Fruit fly (Drosophila melanogaster) whole organism, embryonic: ENCODE measurements around the gene CG7557.

ENCODE experiments used
- CG10431 ChIP-seq: fragments of 200-800 bp; sonication (Bioruptor generic); optimal IDR thresholded peaks from 3 replicates; lab custom pipeline; 2018; ENCODE audit warnings: missing biosample characterization, mild to moderate bottlenecking, missing genetic modification characterization
- CG10654 ChIP-seq: fragments of 200-800 bp; sonication (Bioruptor generic); optimal IDR thresholded peaks from 2 replicates; lab custom pipeline; 2016; ENCODE audit warnings: missing biosample characterization, missing genetic modification characterization
- CG11085 ChIP-seq: fragments of 200-800 bp; sonication (Bioruptor generic); IDR thresholded peaks from 2 replicates; pipeline ENCODE4 v1.3.6; 2022; ENCODE audit warnings: missing biosample characterization, missing genetic modification characterization
- CG11695 ChIP-seq: fragments of 200-800 bp; sonication (Bioruptor generic); IDR thresholded peaks from 3 replicates; pipeline ENCODE4 v1.3.6; 2022; ENCODE audit warnings: missing biosample characterization, missing genetic modification characterization
- CG13287 ChIP-seq: fragments of 200-800 bp; sonication (Bioruptor generic); IDR thresholded peaks from 2 replicates; pipeline ENCODE4 v1.3.6; 2022; ENCODE audit warnings: missing biosample characterization, missing genetic modification characterization; ENCODE audit not compliant: partially characterized antibody
- CG13296 ChIP-seq: fragments of 200-800 bp; sonication (Bioruptor generic); optimal IDR thresholded peaks from 3 replicates; lab custom pipeline; 2018; ENCODE audit warnings: missing biosample characterization, mild to moderate bottlenecking, missing genetic modification characterization
- CG13775 ChIP-seq: fragments of 200-800 bp; sonication (Bioruptor generic); optimal IDR thresholded peaks from 3 replicates; lab custom pipeline; 2017; ENCODE audit warnings: missing biosample characterization, mild to moderate bottlenecking, missing genetic modification characterization
- CG14050 ChIP-seq: fragments of 200-800 bp; sonication (Bioruptor generic); IDR thresholded peaks from 3 replicates; pipeline ENCODE4 v1.3.6; 2022; ENCODE audit warnings: missing biosample characterization, missing genetic modification characterization
- CG1647 ChIP-seq: fragments of 200-800 bp; sonication (Bioruptor generic); optimal IDR thresholded peaks from 3 replicates; lab custom pipeline; 2016; ENCODE audit warnings: missing biosample characterization, missing genetic modification characterization
- CG16863 ChIP-seq: fragments of 200-800 bp; sonication (Bioruptor generic); optimal IDR thresholded peaks from 3 replicates; lab custom pipeline; 2016; ENCODE audit warnings: missing biosample characterization, missing genetic modification characterization
- CG2889 ChIP-seq: fragments of 200-800 bp; sonication (Bioruptor generic); IDR thresholded peaks from 3 replicates; pipeline ENCODE4 v1.3.6; 2022; ENCODE audit warnings: missing biosample characterization, missing genetic modification characterization
- CG30403 ChIP-seq: fragments of 200-800 bp; sonication (Bioruptor generic); optimal IDR thresholded peaks from 3 replicates; lab custom pipeline; 2016; ENCODE audit warnings: missing biosample characterization, missing genetic modification characterization
- CG3065 ChIP-seq: fragments of 200-800 bp; sonication (Bioruptor generic); optimal IDR thresholded peaks from 2 replicates; lab custom pipeline; 2016; ENCODE audit warnings: missing biosample characterization, missing genetic modification characterization
- CG32532 ChIP-seq: fragments of 200-800 bp; sonication (Bioruptor generic); IDR thresholded peaks from 2 replicates; pipeline ENCODE4 v1.3.6; 2022; ENCODE audit warnings: missing biosample characterization, missing genetic modification characterization
- CG3995 ChIP-seq: fragments of 200-800 bp; sonication (Bioruptor generic); optimal IDR thresholded peaks from 3 replicates; lab custom pipeline; 2016; ENCODE audit warnings: missing biosample characterization, missing genetic modification characterization
- CG42726 ChIP-seq: fragments of 200-800 bp; sonication (Bioruptor generic); IDR thresholded peaks from 2 replicates; pipeline ENCODE4 v1.3.6; 2022; ENCODE audit warnings: missing biosample characterization, missing genetic modification characterization; ENCODE audit not compliant: partially characterized antibody
- CG4707 ChIP-seq: fragments of 200-800 bp; sonication (Bioruptor generic); optimal IDR thresholded peaks from 2 replicates; lab custom pipeline; 2018; ENCODE audit warnings: missing biosample characterization, mild to moderate bottlenecking, missing genetic modification characterization, moderate library complexity
- CG6175 ChIP-seq: fragments of 200-800 bp; sonication (Bioruptor generic); IDR thresholded peaks from 3 replicates; pipeline ENCODE4 v1.3.6; 2022; ENCODE audit warnings: missing biosample characterization, missing genetic modification characterization
- CG6854 ChIP-seq: fragments of 200-800 bp; sonication (Bioruptor generic); optimal IDR thresholded peaks from 3 replicates; lab custom pipeline; 2017; ENCODE audit warnings: missing biosample characterization, mild to moderate bottlenecking, missing genetic modification characterization
- CG7987 ChIP-seq: fragments of 200-800 bp; sonication (Bioruptor generic); optimal IDR thresholded peaks from 2 replicates; lab custom pipeline; 2018; ENCODE audit warnings: missing biosample characterization, mild to moderate bottlenecking, missing genetic modification characterization, moderate library complexity
- CG8290 ChIP-seq, 3 experiments: fragments of 200-800 bp; sonication (Bioruptor generic); optimal IDR thresholded peaks; 2 replicates each; lab custom pipeline; 2016 to 2019; ENCODE audit warnings: missing biosample characterization in 3 of 3, missing genetic modification characterization in 3 of 3, mild to moderate bottlenecking in 2 of 3, moderate library complexity in 1 of 3
- Dbx ChIP-seq: fragments of 200-800 bp; sonication (Bioruptor generic); IDR thresholded peaks from 3 replicates; pipeline ENCODE4 v1.3.6; 2022; ENCODE audit warnings: missing biosample characterization, missing genetic modification characterization
- HmgZ ChIP-seq: fragments of 200-800 bp; sonication (Bioruptor generic); optimal IDR thresholded peaks from 2 replicates; lab custom pipeline; 2018; ENCODE audit warnings: missing biosample characterization, mild to moderate bottlenecking, missing genetic modification characterization
- Myb ChIP-seq: fragments of 200-800 bp; sonication (Bioruptor generic); optimal IDR thresholded peaks from 2 replicates; lab custom pipeline; 2016; ENCODE audit warnings: missing biosample characterization, missing genetic modification characterization
- Nf-YB ChIP-seq: fragments of 200-800 bp; sonication (Bioruptor generic); optimal IDR thresholded peaks from 3 replicates; lab custom pipeline; 2019; ENCODE audit warnings: missing biosample characterization, mild to moderate bottlenecking, missing genetic modification characterization, moderate library complexity
- Nf-YC ChIP-seq: fragments of 200-800 bp; optimal IDR thresholded peaks from 3 replicates; lab custom pipeline; 2019; ENCODE audit warnings: missing biosample characterization, mild to moderate bottlenecking, missing genetic modification characterization, moderate library complexity
- NfI ChIP-seq: fragments of 200-800 bp; sonication (Bioruptor generic); optimal IDR thresholded peaks from 3 replicates; lab custom pipeline; 2018; ENCODE audit warnings: missing biosample characterization, mild to moderate bottlenecking, missing genetic modification characterization, moderate library complexity
- Sry-δ ChIP-seq: fragments of 200-800 bp; sonication (Bioruptor generic); optimal IDR thresholded peaks from 2 replicates; lab custom pipeline; 2016; ENCODE audit warnings: missing biosample characterization, missing genetic modification characterization
- Xbp1 ChIP-seq: fragments of 200-800 bp; sonication (Bioruptor generic); optimal IDR thresholded peaks from 3 replicates; lab custom pipeline; 2016; ENCODE audit warnings: missing biosample characterization, mild to moderate bottlenecking, missing genetic modification characterization
- btn ChIP-seq: fragments of 200-800 bp; sonication (Bioruptor generic); optimal IDR thresholded peaks from 2 replicates; lab custom pipeline; 2016; ENCODE audit warnings: missing biosample characterization, missing genetic modification characterization
- croc ChIP-seq: fragments of 200-800 bp; sonication (Bioruptor generic); conservative IDR thresholded peaks from 3 replicates; pipeline ENCODE4 v1.3.6; 2022; ENCODE audit warnings: missing biosample characterization, missing genetic modification characterization
- emc ChIP-seq: fragments of 200-800 bp; sonication (Bioruptor generic); optimal IDR thresholded peaks from 2 replicates; lab custom pipeline; 2016; ENCODE audit warnings: missing biosample characterization, missing genetic modification characterization
- eyg ChIP-seq: fragments of 200-800 bp; sonication (Bioruptor generic); optimal IDR thresholded peaks from 3 replicates; lab custom pipeline; 2016; ENCODE audit warnings: missing biosample characterization, missing genetic modification characterization
- fd102C ChIP-seq: fragments of 200-800 bp; sonication (Bioruptor generic); optimal IDR thresholded peaks from 2 replicates; lab custom pipeline; 2018; ENCODE audit warnings: missing biosample characterization, mild to moderate bottlenecking, missing genetic modification characterization, moderate library complexity
- gce ChIP-seq: fragments of 200-800 bp; sonication (Bioruptor generic); IDR thresholded peaks from 3 replicates; pipeline ENCODE4 v1.3.6; 2022; ENCODE audit warnings: missing biosample characterization, missing genetic modification characterization
- gt ChIP-seq: fragments of 200-800 bp; sonication (Bioruptor generic); IDR thresholded peaks from 2 replicates; pipeline ENCODE4 v1.3.6; 2022; ENCODE audit warnings: missing biosample characterization, missing genetic modification characterization
- hth ChIP-seq: fragments of >200 bp; optimal IDR thresholded peaks from 2 replicates; lab custom pipeline; 2017; ENCODE audit warnings: inconsistent platforms
- knrl ChIP-seq: fragments of 200-800 bp; sonication (Bioruptor generic); IDR thresholded peaks from 3 replicates; pipeline ENCODE4 v1.3.6; 2022; ENCODE audit warnings: missing biosample characterization, missing genetic modification characterization; ENCODE audit not compliant: partially characterized antibody
- lab ChIP-seq: fragments of 200-800 bp; sonication (Bioruptor generic); optimal IDR thresholded peaks from 3 replicates; lab custom pipeline; 2017; ENCODE audit warnings: missing biosample characterization, missing genetic modification characterization, mild to moderate bottlenecking, moderate library complexity, missing genetic modification reagents
- lov ChIP-seq, 2 experiments: fragments of 200-800 bp in 1 of 2; fragments of >200 bp in 1 of 2; sonication (Bioruptor generic) in 1 of 2; IDR thresholded peaks in 1 of 2; optimal IDR thresholded peaks in 1 of 2; 2 replicates in 1 of 2; 3 replicates in 1 of 2; pipeline versions ENCODE4 v1.3.6 to Lab custom; 2017 to 2022; ENCODE audit warnings: missing biosample characterization in 1 of 2, missing genetic modification characterization in 1 of 2
- odd ChIP-seq: fragments of 200-800 bp; sonication (Bioruptor generic); optimal IDR thresholded peaks from 2 replicates; lab custom pipeline; 2017; ENCODE audit warnings: missing biosample characterization, mild to moderate bottlenecking, missing genetic modification characterization
- onecut ChIP-seq: fragments of 200-800 bp; sonication (Bioruptor generic); IDR thresholded peaks from 2 replicates; pipeline ENCODE4 v1.3.6; 2022; ENCODE audit warnings: missing biosample characterization, missing genetic modification characterization
- phol ChIP-seq: fragments of 200-800 bp; sonication (Bioruptor generic); optimal IDR thresholded peaks from 3 replicates; lab custom pipeline; 2018; ENCODE audit warnings: missing biosample characterization, mild to moderate bottlenecking, missing genetic modification characterization, moderate library complexity
- psq ChIP-seq: fragments of 200-800 bp; sonication (Bioruptor generic); optimal IDR thresholded peaks from 2 replicates; lab custom pipeline; 2017; ENCODE audit warnings: missing biosample characterization, missing genetic modification characterization
- rib ChIP-seq: fragments of 200-800 bp; sonication (Bioruptor generic); IDR thresholded peaks from 2 replicates; pipeline ENCODE4 v1.3.6; 2022; ENCODE audit warnings: missing biosample characterization, missing genetic modification characterization
- tgo ChIP-seq: fragments of 200-800 bp; sonication (Bioruptor generic); IDR thresholded peaks from 3 replicates; pipeline ENCODE4 v1.3.6; 2022; ENCODE audit warnings: missing biosample characterization, missing genetic modification characterization
- tll ChIP-seq, 2 experiments: fragments of 200-800 bp in 1 of 2; fragments of >200 bp in 1 of 2; sonication (Bioruptor generic) in 1 of 2; optimal IDR thresholded peaks; 2 replicates each; lab custom pipeline; 2017 to 2019; ENCODE audit warnings: missing biosample characterization in 2 of 2, missing genetic modification characterization in 2 of 2, mild to moderate bottlenecking in 1 of 2, moderate library complexity in 1 of 2
- wor ChIP-seq: fragments of 200-800 bp; sonication (Bioruptor generic); IDR thresholded peaks from 2 replicates; pipeline ENCODE4 v1.3.6; 2022; ENCODE audit warnings: missing biosample characterization, missing genetic modification characterization
- yki ChIP-seq: fragments of >200 bp; optimal IDR thresholded peaks from 3 replicates; lab custom pipeline; 2018

CG7557 gene

DNA sequence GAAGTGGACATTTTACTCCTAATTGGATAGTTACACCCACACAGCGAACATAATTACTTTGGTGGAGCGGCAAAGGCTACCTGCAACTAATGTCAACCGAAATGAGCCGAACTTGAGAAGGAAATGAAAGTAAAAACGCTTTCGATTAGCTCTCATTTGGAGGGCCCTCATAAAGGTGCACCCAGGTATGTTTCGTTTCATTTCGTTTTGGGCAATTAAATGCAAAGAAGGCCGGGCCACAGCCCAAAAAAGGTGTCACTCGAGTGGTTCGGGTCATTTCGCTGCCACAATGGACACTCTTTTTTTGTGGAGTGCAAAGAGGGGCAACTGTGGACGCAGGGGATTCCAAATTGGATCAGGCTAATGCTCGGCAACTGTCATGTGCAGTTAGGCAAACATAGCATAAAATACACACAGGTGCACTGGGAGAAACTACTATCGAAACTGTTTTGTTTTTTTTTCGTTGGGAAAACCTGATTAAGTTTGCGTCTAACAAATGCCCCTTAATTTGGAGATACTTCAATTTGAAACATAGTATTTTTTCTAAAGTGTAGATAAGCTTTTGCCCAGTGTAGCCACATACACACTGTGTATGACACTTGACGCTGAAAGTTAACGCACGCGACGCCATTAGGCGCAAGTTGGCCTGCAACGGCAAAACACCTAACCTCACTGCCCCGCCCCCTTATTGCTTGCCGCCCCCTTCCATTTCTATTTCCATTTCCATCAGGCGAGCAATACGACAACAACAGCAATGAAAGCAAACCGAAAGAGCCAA lies 28.3 kb upstream of the CG7557 start (continued):
- TF ChIP-seq CG32532 (peak; percentile 80), yki (lab: Kevin White, UChicago) (no peak), emc (peak; percentile 53), phol (tag; lab: Kevin White, UChicago) (peak; percentile 84), lab (GFP tag; lab: Kevin White, UChicago) (peak; percentile 71), CG7987 (GFP tag; lab: Kevin White, UChicago) (no peak), CG6854 (GFP tag; lab: Kevin White, UChicago) (peak; percentile 54), eyg (GFP tag; lab: Kevin White, UChicago) (peak; percentile 70), knrl (GFP tag; lab: Robert Waterston, UW) (no peak), Nf-YC (tag; lab: Kevin White, UChicago) (no peak), psq (GFP tag; lab: Kevin White, UChicago) (peak; percentile 50), Myb (GFP tag; lab: Kevin White, UChicago) (peak; percentile 54), CG11085 (GFP tag; lab: Robert Waterston, UW) (peak; percentile 63), gt (peak; percentile 93), onecut (GFP tag; lab: Robert Waterston, UW) (peak; percentile 88), CG1647 (GFP tag; lab: Kevin White, UChicago) (peak; percentile 80), CG11695 (peak; percentile 84), wor (GFP tag; lab: Robert Waterston, UW) (peak; percentile 91), CG10654 (peak; percentile 89), CG3065 (GFP tag; lab: Kevin White, UChicago) (peak; percentile 49), CG6175 (peak; percentile 83), CG42726 (no peak), hth (no peak), Nf-YB (peak; percentile 35), tll (GFP tag; optimal IDR thresholded peaks at IDR 0.05; lab: Kevin White, UChicago) (no peak), CG30403 (GFP tag; lab: Kevin White, UChicago) (peak; percentile 78), CG10431 (GFP tag; lab: Kevin White, UChicago) (peak; percentile 67), odd (GFP tag; lab: Kevin White, UChicago) (peak; percentile 70), fd102C (GFP tag; lab: Kevin White, UChicago) (no peak), CG2889 (GFP tag; lab: Robert Waterston, UW) (peak; percentile 76; the same call in 2 of the 3 replicates), btn (GFP tag; lab: Kevin White, UChicago) (peak; percentile 88), croc (peak; percentile 94), CG3995 (no peak), gce (GFP tag; lab: Robert Waterston, UW) (peak; percentile 95), lov (optimal IDR thresholded peaks at IDR 0.05; lab: Kevin White, UChicago) (no peak), lov (GFP tag; IDR thresholded peaks at IDR 0.05; lab: Robert Waterston, UW) (peak; percentile 93), Sry-δ (GFP tag; lab: Kevin White, UChicago) (peak; percentile 61), NfI (GFP tag; lab: Kevin White, UChicago) (peak; percentile 66), CG13296 (GFP tag; lab: Kevin White, UChicago) (no peak), Dbx (GFP tag; lab: Robert Waterston, UW) (peak; percentile 59), HmgZ (tag; lab: Kevin White, UChicago) (peak; percentile 14), Xbp1 (peak; percentile 83), CG13287 (GFP tag; lab: Robert Waterston, UW) (no peak), rib (GFP tag; lab: Robert Waterston, UW) (peak; percentile 42), CG16863 (peak; percentile 87), CG13775 (peak; percentile 66), CG14050 (GFP tag; lab: Robert Waterston, UW) (peak; percentile 76), CG4707 (peak; percentile 9), tgo (GFP tag; lab: Robert Waterston, UW) (peak; percentile 89), CG8290 (GFP tag; optimal IDR thresholded peaks at IDR 0.05; lab: Kevin White, UChicago) (peak; percentile 69), CG8290 (tag; optimal IDR thresholded peaks at IDR 0.05; lab: Kevin White, UChicago) (peak; percentile 53 to 65)
